Worm (Caenorhabditis elegans) whole organism, L4 larva: ENCODE measurements around the gene Y47D7A.19.

Experiments
- F10B5.3 ChIP-seq: sonication (generic microtip); optimal IDR thresholded peaks from 2 replicates; lab custom pipeline; 2016; ENCODE audit warnings: mild to moderate bottlenecking, missing genetic modification characterization, missing compliant biosample characterization
- T26A8.4 ChIP-seq: fragments of 200-800 bp; sonication (Bioruptor generic); IDR thresholded peaks from 2 replicates; pipeline ENCODE4 v1.3.6; 2022; ENCODE audit warnings: missing genetic modification characterization, missing compliant biosample characterization
- Y105C5A.15 ChIP-seq: fragments of 200-800 bp; sonication (Bioruptor generic); IDR thresholded peaks from 2 replicates; pipeline ENCODE4 v1.3.6; 2022; ENCODE audit warnings: missing genetic modification characterization, missing compliant biosample characterization
- ZK337.2 ChIP-seq: fragments of 200-800 bp; sonication (Bioruptor generic); IDR thresholded peaks from 2 replicates; pipeline ENCODE4 v1.3.6; 2022; ENCODE audit warnings: missing genetic modification reagents, missing genetic modification characterization, missing compliant biosample characterization
- aha-1 ChIP-seq: fragments of 150-350 bp; peaks from one replicate; lab custom pipeline; 2014; ENCODE audit warnings: missing biosample characterization, missing genetic modification characterization
- aly-2 ChIP-seq: sonication (generic microtip); optimal IDR thresholded peaks from 2 replicates; lab custom pipeline; 2018; ENCODE audit warnings: missing biosample characterization, missing genetic modification characterization
- ceh-28 ChIP-seq: fragments of 150-350 bp; optimal IDR thresholded peaks from 2 replicates; lab custom pipeline; 2014; ENCODE audit warnings: missing biosample characterization, missing genetic modification reagents, missing genetic modification characterization
- ceh-62 ChIP-seq: sonication (generic microtip); optimal IDR thresholded peaks from 2 replicates; lab custom pipeline; 2017; ENCODE audit warnings: missing biosample characterization, missing genetic modification characterization
- ceh-82 ChIP-seq: sonication (generic microtip); optimal IDR thresholded peaks from 2 replicates; lab custom pipeline; 2017; ENCODE audit warnings: missing biosample characterization, missing genetic modification characterization
- daf-12 ChIP-seq: fragments of 150-350 bp; optimal IDR thresholded peaks from 2 replicates; lab custom pipeline; 2014; ENCODE audit warnings: missing biosample characterization, missing genetic modification reagents, missing genetic modification characterization
- daf-19 ChIP-seq: fragments of 200-800 bp; sonication (Bioruptor generic); conservative IDR thresholded peaks from 2 replicates; pipeline ENCODE4 v1.3.6; 2022; ENCODE audit warnings: missing genetic modification characterization, missing compliant biosample characterization
- fkh-10 ChIP-seq: fragments of 150-350 bp; optimal IDR thresholded peaks from 2 replicates; lab custom pipeline; 2014; ENCODE audit warnings: missing biosample characterization, missing genetic modification reagents, missing genetic modification characterization
- gei-8 ChIP-seq: fragments of 200-800 bp; sonication (Bioruptor generic); optimal IDR thresholded peaks from 2 replicates; lab custom pipeline; 2018; ENCODE audit warnings: mild to moderate bottlenecking, missing genetic modification characterization, missing compliant biosample characterization
- mdl-1 ChIP-seq, 2 experiments: fragments of 150-350 bp in 1 of 2; sonication (generic microtip) in 1 of 2; optimal IDR thresholded peaks; 2 replicates each; lab custom pipeline; 2014 to 2017; ENCODE audit warnings: missing biosample characterization in 2 of 2, missing genetic modification characterization in 2 of 2
- mxl-2 ChIP-seq: fragments of 200-800 bp; sonication (Bioruptor generic); conservative IDR thresholded peaks from 2 replicates; pipeline ENCODE4 v1.3.6; 2022; ENCODE audit warnings: missing genetic modification reagents, missing genetic modification characterization, missing compliant biosample characterization
- nhr-10 ChIP-seq: fragments of 150-350 bp; optimal IDR thresholded peaks from 2 replicates; lab custom pipeline; 2014; ENCODE audit warnings: missing biosample characterization, missing genetic modification characterization
- nhr-111 ChIP-seq: fragments of 200-800 bp; sonication (Bioruptor generic); optimal IDR thresholded peaks from 2 replicates; lab custom pipeline; 2018; ENCODE audit warnings: mild to moderate bottlenecking, missing genetic modification characterization, missing compliant biosample characterization
- nhr-28 ChIP-seq: fragments of 150-350 bp; optimal IDR thresholded peaks from 2 replicates; lab custom pipeline; 2014; ENCODE audit warnings: missing biosample characterization, missing genetic modification characterization
- nhr-48 ChIP-seq: sonication (generic microtip); optimal IDR thresholded peaks from 2 replicates; lab custom pipeline; 2016; ENCODE audit warnings: mild to moderate bottlenecking, missing genetic modification characterization, missing compliant biosample characterization
- pha-4 ChIP-seq, 2 experiments: fragments of 150-350 bp in 1 of 2; fragments of 200-800 bp in 1 of 2; sonication (Bioruptor generic) in 1 of 2; IDR thresholded peaks in 1 of 2; optimal IDR thresholded peaks in 1 of 2; 2 replicates each; pipeline versions ENCODE4 v1.3.6 to Lab custom; 2014 to 2022; ENCODE audit warnings: missing genetic modification characterization in 2 of 2, missing genetic modification reagents in 2 of 2, missing biosample characterization in 1 of 2, missing compliant biosample characterization in 1 of 2
- pqm-1 ChIP-seq: sonication (generic microtip); optimal IDR thresholded peaks from 2 replicates; lab custom pipeline; 2017; ENCODE audit warnings: missing biosample characterization, missing genetic modification characterization
- saeg-2 ChIP-seq: fragments of 200-800 bp; sonication (Bioruptor generic); IDR thresholded peaks from 2 replicates; pipeline ENCODE4 v1.3.6; 2022; ENCODE audit warnings: missing genetic modification reagents, missing genetic modification characterization, missing compliant biosample characterization
- set-16 ChIP-seq: fragments of 200-800 bp; sonication (Bioruptor generic); IDR thresholded peaks from 2 replicates; pipeline ENCODE4 v1.3.6; 2022; ENCODE audit warnings: missing genetic modification reagents, missing genetic modification characterization, missing compliant biosample characterization
- skn-1 ChIP-seq: fragments of 150-350 bp; optimal IDR thresholded peaks from 2 replicates; lab custom pipeline; 2014; ENCODE audit warnings: missing biosample characterization, missing genetic modification characterization
- spr-1 ChIP-seq: sonication (generic microtip); optimal IDR thresholded peaks from 2 replicates; lab custom pipeline; 2016; ENCODE audit warnings: mild to moderate bottlenecking, missing genetic modification characterization, missing compliant biosample characterization
- tag-97 ChIP-seq: fragments of 200-800 bp; sonication (Bioruptor generic); IDR thresholded peaks from 2 replicates; pipeline ENCODE4 v1.3.6; 2022; ENCODE audit warnings: missing genetic modification characterization, missing compliant biosample characterization
- zag-1 ChIP-seq: fragments of 150-350 bp; optimal IDR thresholded peaks from 2 replicates; lab custom pipeline; 2014; ENCODE audit warnings: missing biosample characterization, missing genetic modification characterization
- zfp-2 ChIP-seq: sonication (generic microtip); optimal IDR thresholded peaks from 2 replicates; lab custom pipeline; 2016; ENCODE audit warnings: mild to moderate bottlenecking, missing genetic modification characterization, missing compliant biosample characterization
- zip-11 ChIP-seq: fragments of 200-800 bp; sonication (Bioruptor generic); IDR thresholded peaks from 2 replicates; pipeline ENCODE4 v1.3.6; 2022; ENCODE audit warnings: missing genetic modification characterization, missing compliant biosample characterization

Y47D7A.19 gene

DNA sequence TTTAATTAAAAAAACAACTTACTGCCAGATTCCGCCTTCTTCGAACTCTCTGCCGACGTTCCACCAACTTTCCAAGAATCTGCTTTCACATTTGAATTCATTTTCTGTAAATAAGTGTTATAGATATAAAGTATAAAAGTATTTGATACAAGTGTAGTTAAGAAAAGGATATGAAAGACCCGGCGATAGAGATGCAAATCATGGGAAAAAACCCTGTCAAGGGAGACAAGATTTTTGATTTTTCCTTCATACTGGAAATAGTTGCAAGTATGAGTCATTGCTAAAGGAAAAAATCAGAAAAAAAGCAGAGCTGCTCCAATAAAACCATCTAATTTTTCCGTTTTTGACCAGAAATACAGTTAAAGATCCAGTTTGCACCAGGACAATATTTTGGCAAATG is 27.9 kb upstream of the Y47D7A.19 start, which contains the start of gene F13A2.3:
Gene F13A2.3 (minus strand): TSS at position 101 of the 400 bp plus-strand sequence.
- no peak for TF ChIP-seq ceh-28 (tag; lab: Kevin White, UChicago)
- TF ChIP-seq tag-97 (GFP tag; lab: Robert Waterston, UW), result no peak
- TF ChIP-seq nhr-28 (tag; lab: Kevin White, UChicago), result no peak
- no peak for TF ChIP-seq daf-19 (GFP tag; lab: Robert Waterston, UW)
- TF ChIP-seq ceh-62 (tag; lab: Kevin White, UChicago), result no peak
- no peak for TF ChIP-seq aly-2 (tag; lab: Kevin White, UChicago)
- TF ChIP-seq spr-1 (tag; lab: Kevin White, UChicago), result no peak
- TF ChIP-seq zip-11 (GFP tag; lab: Robert Waterston, UW), result no peak

DNA sequence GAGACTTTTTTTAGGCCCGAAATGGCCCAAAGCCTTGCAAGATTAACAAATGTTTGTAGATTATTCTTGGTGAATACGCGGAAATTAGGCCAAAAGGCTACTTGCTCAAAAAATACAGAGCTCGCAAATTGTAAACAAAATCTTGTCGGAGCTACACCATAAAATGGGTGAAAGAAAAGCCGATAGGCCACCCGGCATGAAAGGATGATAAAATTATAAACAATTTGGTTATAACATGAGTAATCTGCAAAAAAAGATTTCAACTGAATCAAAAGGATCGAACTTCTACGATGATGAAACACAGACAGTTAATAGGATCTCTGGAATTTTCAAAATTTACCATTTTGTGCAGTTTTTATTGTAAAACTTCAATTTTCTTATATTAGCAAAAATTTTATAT is 26.0 kb upstream of the Y47D7A.19 start:
- TF ChIP-seq T26A8.4 (GFP tag; lab: Robert Waterston, UW) (no peak), aha-1 (peak; percentile 93)
- TF ChIP-seq, all 104 proteins: peak for 1

DNA sequence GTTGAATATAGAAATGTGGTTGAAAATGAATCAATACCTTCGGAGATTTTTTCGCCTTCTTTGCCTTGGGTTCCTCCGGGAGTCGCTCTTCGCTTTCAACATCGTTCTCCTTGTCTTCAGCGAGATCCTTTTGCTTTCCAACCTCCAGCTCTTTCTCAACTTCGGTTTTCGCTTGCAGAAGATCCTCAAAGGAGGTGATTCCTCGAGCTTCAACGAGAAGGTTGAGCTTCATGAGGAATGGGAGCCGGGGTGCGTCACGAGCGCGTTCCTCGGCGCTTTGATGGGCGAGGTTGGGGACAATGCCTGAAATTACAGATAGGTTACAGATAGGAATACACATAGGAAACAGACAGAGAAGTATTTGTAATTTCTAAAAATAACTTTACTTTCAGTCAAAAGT is 25.3 kb upstream of the Y47D7A.19 start:
- TF ChIP-seq set-16 (peak; percentile 61; the same call in 1 of the 2 replicates), pqm-1 (tag; lab: Kevin White, UChicago) (no peak)

DNA sequence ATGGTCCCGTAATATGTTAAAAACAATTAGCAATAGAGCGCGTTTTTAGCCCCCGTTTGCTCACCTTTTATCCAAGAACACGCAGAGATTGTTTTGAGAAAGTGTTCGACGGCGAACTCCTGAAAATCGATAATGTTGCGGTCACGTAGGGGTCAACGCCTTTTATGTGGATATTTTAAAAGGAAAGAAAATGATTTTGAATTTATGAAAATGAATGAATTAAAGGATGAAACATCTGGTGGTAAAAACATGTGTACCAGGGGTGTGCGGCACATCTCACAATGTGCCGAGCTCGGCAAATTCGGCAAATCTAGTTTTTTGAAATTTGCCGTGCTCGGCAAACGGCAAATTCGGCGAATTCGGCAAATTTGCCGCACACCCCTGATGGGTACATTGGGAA is 24.0 kb upstream of the Y47D7A.19 start, which contains the start of gene F13A2.4:
Gene F13A2.4 (minus strand): TSS at position 101 of the 400 bp plus-strand sequence.
- no peak for TF ChIP-seq aha-1
- TF ChIP-seq fkh-10 (GFP tag; lab: Kevin White, UChicago), result no peak
- TF ChIP-seq spr-1 (tag; lab: Kevin White, UChicago), result no peak
- no peak for TF ChIP-seq saeg-2
- no peak for TF ChIP-seq pha-4 (GFP tag; IDR thresholded peaks at IDR 0.05; lab: Robert Waterston, UW)
- no peak for TF ChIP-seq pha-4 (tag; optimal IDR thresholded peaks at IDR 0.05; lab: Kevin White, UChicago)
- TF ChIP-seq Y105C5A.15 (GFP tag; lab: Robert Waterston, UW), result no peak
- TF ChIP-seq pqm-1 (tag; lab: Kevin White, UChicago), result no peak
- no peak for TF ChIP-seq set-16
- TF ChIP-seq ZK337.2 (GFP tag; lab: Robert Waterston, UW), result no peak

DNA sequence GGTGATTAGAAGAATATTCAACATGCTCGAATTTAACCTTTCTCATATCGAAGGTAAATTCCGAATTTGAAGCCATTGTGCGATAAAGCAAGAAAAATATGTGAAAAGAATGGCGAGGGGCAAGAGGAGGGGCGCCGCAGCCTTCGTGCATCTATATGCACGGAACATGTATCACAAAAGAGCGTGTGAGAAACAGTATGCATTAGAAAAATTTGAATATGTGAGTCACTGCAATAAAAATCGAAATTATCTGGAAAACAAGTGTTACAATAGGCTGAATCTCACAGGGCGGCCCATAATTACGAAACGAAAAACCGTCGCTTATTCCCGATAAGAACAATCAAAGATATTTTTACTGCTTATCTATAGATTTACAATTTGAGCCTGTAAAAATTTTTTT is 22.3 kb upstream of the Y47D7A.19 start, which contains the start of gene F13A2.5:
Gene F13A2.5 (minus strand): TSS at position 101 of the 400 bp plus-strand sequence.
- no peak for TF ChIP-seq zag-1 (tag; lab: Kevin White, UChicago)
- TF ChIP-seq saeg-2, result no peak
- peak; percentile 1 for TF ChIP-seq aha-1

DNA sequence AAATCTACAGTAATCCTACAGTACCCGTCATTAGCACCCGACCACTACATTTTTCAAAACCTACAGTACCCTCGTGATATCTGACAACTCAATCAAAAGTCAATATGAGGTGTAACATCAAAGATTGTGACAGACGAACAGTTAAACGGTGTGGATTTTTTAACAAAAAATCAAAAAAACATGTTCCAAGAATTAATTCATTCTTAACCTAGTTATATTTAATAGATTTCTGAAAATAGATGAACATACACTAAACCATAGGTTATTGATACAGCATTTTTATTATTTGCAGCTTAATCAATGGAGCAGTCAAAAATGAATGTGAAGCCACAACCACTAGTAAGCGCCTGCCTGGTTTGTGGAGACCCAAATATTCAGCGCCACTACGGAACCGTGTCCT is 16.6 kb upstream of the Y47D7A.19 start, which contains the start of gene nhr-118:
Gene nhr-118 (plus strand): TSS at position 301 of the 400 bp plus-strand sequence.
- no peak for TF ChIP-seq nhr-111 (GFP tag; lab: Kevin White, UChicago)
- TF ChIP-seq aha-1, result peak; percentile 9

DNA sequence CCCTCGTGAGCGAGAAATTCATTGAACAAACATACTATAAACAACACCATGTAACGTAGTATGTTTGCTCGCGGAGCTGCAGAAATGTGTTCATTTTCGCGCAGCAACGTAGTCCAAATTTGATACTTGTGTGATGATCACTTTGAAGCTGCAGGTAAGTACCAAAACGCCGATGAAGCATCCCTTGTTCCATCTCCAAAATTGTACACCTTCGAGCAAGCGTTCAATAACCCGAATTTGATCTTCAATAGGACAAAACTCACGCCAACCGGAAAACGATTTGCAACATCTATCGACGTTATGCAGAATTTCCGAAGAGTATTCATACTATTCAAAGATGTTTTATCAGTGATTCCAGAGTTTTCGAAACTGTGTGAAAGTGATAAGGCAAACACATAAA is 13.5 kb upstream of the Y47D7A.19 start, which contains the start of gene Y47D7A.3:
Gene Y47D7A.3 (plus strand): TSS at position 301 of the 400 bp plus-strand sequence.
- no peak for TF ChIP-seq set-16
- no peak for TF ChIP-seq Y105C5A.15 (GFP tag; lab: Robert Waterston, UW)
- TF ChIP-seq mdl-1 (tag; optimal IDR thresholded peaks at IDR 0.05; lab: Kevin White, UChicago), result no peak
- no peak for TF ChIP-seq F10B5.3
- TF ChIP-seq daf-12, result no peak
- no peak for TF ChIP-seq nhr-48 (tag; lab: Kevin White, UChicago)
- no peak for TF ChIP-seq nhr-10
- TF ChIP-seq skn-1 (tag; lab: Kevin White, UChicago), result no peak
- TF ChIP-seq gei-8 (GFP tag; lab: Kevin White, UChicago), result no peak
- no peak for TF ChIP-seq ceh-82 (tag; lab: Kevin White, UChicago)
- TF ChIP-seq mxl-2 (GFP tag; lab: Robert Waterston, UW), result no peak
- TF ChIP-seq zfp-2 (tag; lab: Kevin White, UChicago), result no peak
